Fruit fly (Drosophila melanogaster): ENCODE measurements around the gene CG12702.

dm6 chrX:19711936-19712335, 52.7 kb downstream of the CG12702 start:
- TF ChIP-seq toe (GFP tag; optimal IDR thresholded peaks at IDR 0.05): no peak
- no peak for TF ChIP-seq ovo (GFP tag; optimal IDR thresholded peaks at IDR 0.05)
- no peak for TF ChIP-seq cnc (optimal IDR thresholded peaks at IDR 0.05)
- TF ChIP-seq CG12768 (GFP tag; optimal IDR thresholded peaks at IDR 0.05): no peak
- TF ChIP-seq CG14711 (tag; optimal IDR thresholded peaks at IDR 0.05): no peak
